Fruit fly (Drosophila melanogaster) whole organism, embryonic: ENCODE results near the gene term.

ENCODE experiments used
- CG10543 ChIP-seq: fragments of 200-800 bp; sonication (Bioruptor generic); optimal IDR thresholded peaks from 3 replicates; lab custom pipeline; 2017; ENCODE audit warnings: missing biosample characterization, mild to moderate bottlenecking, missing genetic modification characterization, moderate library complexity
- CG10979 ChIP-seq: fragments of 200-800 bp; sonication (Bioruptor generic); optimal IDR thresholded peaks from 2 replicates; lab custom pipeline; 2018; ENCODE audit warnings: missing biosample characterization, mild to moderate bottlenecking, missing genetic modification characterization, moderate library complexity
- CG12071 ChIP-seq: fragments of 200-800 bp; sonication (Bioruptor generic); optimal IDR thresholded peaks from 3 replicates; lab custom pipeline; 2018; ENCODE audit warnings: missing biosample characterization, mild to moderate bottlenecking, missing genetic modification characterization
- CG12236 ChIP-seq: fragments of 200-800 bp; sonication (Bioruptor generic); optimal IDR thresholded peaks from 2 replicates; lab custom pipeline; 2016; ENCODE audit warnings: missing biosample characterization, missing genetic modification characterization
- CG12769 ChIP-seq: fragments of 200-800 bp; sonication (Bioruptor generic); optimal IDR thresholded peaks from 2 replicates; lab custom pipeline; 2019; ENCODE audit warnings: missing biosample characterization, mild to moderate bottlenecking, missing genetic modification characterization, moderate library complexity
- CG14050 ChIP-seq: fragments of 200-800 bp; sonication (Bioruptor generic); IDR thresholded peaks from 3 replicates; pipeline ENCODE4 v1.3.6; 2022; ENCODE audit warnings: missing biosample characterization, missing genetic modification characterization
- CG15269 ChIP-seq: fragments of 200-800 bp; sonication (Bioruptor generic); optimal IDR thresholded peaks from 2 replicates; lab custom pipeline; 2018; ENCODE audit warnings: missing biosample characterization, mild to moderate bottlenecking, missing genetic modification characterization, moderate library complexity
- CG1529 ChIP-seq: fragments of 200-800 bp; sonication (Bioruptor generic); optimal IDR thresholded peaks from 3 replicates; lab custom pipeline; 2018; ENCODE audit warnings: missing biosample characterization, missing genetic modification characterization
- CG17328 ChIP-seq: fragments of 200-800 bp; sonication (Bioruptor generic); IDR thresholded peaks from 2 replicates; pipeline ENCODE4 v1.3.6; 2022; ENCODE audit warnings: missing biosample characterization, missing genetic modification characterization
- CG17568 ChIP-seq: fragments of 200-800 bp; sonication (Bioruptor generic); optimal IDR thresholded peaks from 2 replicates; lab custom pipeline; 2018; ENCODE audit warnings: missing biosample characterization, mild to moderate bottlenecking, missing genetic modification characterization, moderate library complexity
- CG31365 ChIP-seq: fragments of 200-800 bp; sonication (Bioruptor generic); optimal IDR thresholded peaks from 2 replicates; lab custom pipeline; 2018; ENCODE audit warnings: missing biosample characterization, mild to moderate bottlenecking, missing genetic modification characterization
- CG3281 ChIP-seq: fragments of 200-800 bp; sonication (Bioruptor generic); optimal IDR thresholded peaks from 3 replicates; lab custom pipeline; 2017; ENCODE audit warnings: missing biosample characterization, mild to moderate bottlenecking, missing genetic modification characterization
- CG4360 ChIP-seq: fragments of 200-800 bp; sonication (Bioruptor generic); IDR thresholded peaks from 2 replicates; pipeline ENCODE4 v1.3.6; 2022; ENCODE audit warnings: missing biosample characterization, missing genetic modification characterization
- CG7786 ChIP-seq: fragments of 200-800 bp; sonication (Bioruptor generic); optimal IDR thresholded peaks from 2 replicates; lab custom pipeline; 2016; ENCODE audit warnings: missing biosample characterization, missing genetic modification characterization
- CG9797 ChIP-seq: fragments of 200-800 bp; sonication (Bioruptor generic); optimal IDR thresholded peaks from 3 replicates; lab custom pipeline; 2018; ENCODE audit warnings: missing biosample characterization, mild to moderate bottlenecking, missing genetic modification characterization
- H15 ChIP-seq: fragments of 200-800 bp; sonication (Bioruptor generic); IDR thresholded peaks from 3 replicates; pipeline ENCODE4 v1.3.6; 2022; ENCODE audit warnings: missing biosample characterization, missing genetic modification characterization
- Hmx ChIP-seq: fragments of 200-800 bp; sonication (Bioruptor generic); optimal IDR thresholded peaks from 2 replicates; lab custom pipeline; 2016; ENCODE audit warnings: missing biosample characterization, missing genetic modification characterization
- MBD-R2 ChIP-seq: fragments of 200-800 bp; sonication (Bioruptor generic); IDR thresholded peaks from 2 replicates; pipeline ENCODE4 v1.3.6; 2022; ENCODE audit warnings: missing biosample characterization, missing genetic modification characterization
- MTF-1 ChIP-seq: fragments of 200-800 bp; sonication (Bioruptor generic); optimal IDR thresholded peaks from 2 replicates; lab custom pipeline; 2018; ENCODE audit warnings: missing biosample characterization, mild to moderate bottlenecking, missing genetic modification characterization, borderline replicate concordance
- NC2β ChIP-seq: fragments of 200-800 bp; sonication (Bioruptor generic); optimal IDR thresholded peaks from 2 replicates; lab custom pipeline; 2016; ENCODE audit warnings: missing biosample characterization, missing genetic modification characterization
- NK7.1 ChIP-seq: fragments of 200-800 bp; sonication (Bioruptor generic); optimal IDR thresholded peaks from 3 replicates; lab custom pipeline; 2016; ENCODE audit warnings: missing biosample characterization, missing genetic modification characterization
- Nf-YC ChIP-seq: fragments of 200-800 bp; optimal IDR thresholded peaks from 3 replicates; lab custom pipeline; 2019; ENCODE audit warnings: missing biosample characterization, mild to moderate bottlenecking, missing genetic modification characterization, moderate library complexity
- Opbp ChIP-seq: fragments of 200-800 bp; sonication (Bioruptor generic); IDR thresholded peaks from 3 replicates; pipeline ENCODE4 v1.3.6; 2022; ENCODE audit warnings: missing biosample characterization, missing genetic modification characterization; ENCODE audit not compliant: partially characterized antibody
- Pdp1 ChIP-seq, 2 experiments: fragments of 200-800 bp; sonication (Bioruptor generic); optimal IDR thresholded peaks; 3 replicates each; lab custom pipeline; 2016; ENCODE audit warnings: missing biosample characterization in 2 of 2, missing genetic modification characterization in 2 of 2, mild to moderate bottlenecking in 1 of 2, moderate library complexity in 1 of 2
- Sox100B ChIP-seq: fragments of 200-800 bp; sonication (Bioruptor generic); optimal IDR thresholded peaks from 3 replicates; lab custom pipeline; 2018; ENCODE audit warnings: missing biosample characterization, mild to moderate bottlenecking, missing genetic modification characterization
- Xrp1 ChIP-seq: fragments of 200-800 bp; sonication (Bioruptor generic); IDR thresholded peaks from 2 replicates; pipeline ENCODE4 v1.3.6; 2022; ENCODE audit warnings: missing biosample characterization, missing genetic modification characterization
- aop ChIP-seq: fragments of 200-800 bp; sonication (Bioruptor generic); IDR thresholded peaks from 2 replicates; pipeline ENCODE4 v1.3.6; 2022; ENCODE audit warnings: missing biosample characterization, missing genetic modification characterization
- br ChIP-seq: fragments of >200 bp; optimal IDR thresholded peaks from 2 replicates; lab custom pipeline; 2017
- cg ChIP-seq: fragments of 200-800 bp; sonication (Bioruptor generic); optimal IDR thresholded peaks from 3 replicates; lab custom pipeline; 2019; ENCODE audit warnings: missing biosample characterization, mild to moderate bottlenecking, missing genetic modification characterization, moderate library complexity
- chif ChIP-seq, 2 experiments: fragments of 200-800 bp; sonication (Bioruptor generic); optimal IDR thresholded peaks; 3 replicates each; lab custom pipeline; 2016; ENCODE audit warnings: missing biosample characterization in 2 of 2, missing genetic modification characterization in 2 of 2
- croc ChIP-seq: fragments of 200-800 bp; sonication (Bioruptor generic); conservative IDR thresholded peaks from 3 replicates; pipeline ENCODE4 v1.3.6; 2022; ENCODE audit warnings: missing biosample characterization, missing genetic modification characterization
- crp ChIP-seq, 2 experiments: fragments of 200-800 bp; sonication (Bioruptor generic); optimal IDR thresholded peaks; 2 replicates in 1 of 2; 3 replicates in 1 of 2; lab custom pipeline; 2017; ENCODE audit warnings: missing biosample characterization in 2 of 2, missing genetic modification characterization in 2 of 2, mild to moderate bottlenecking in 1 of 2, moderate library complexity in 1 of 2
- exex ChIP-seq: fragments of 200-800 bp; sonication (Bioruptor generic); optimal IDR thresholded peaks from 4 replicates; lab custom pipeline; 2018; ENCODE audit warnings: missing biosample characterization, mild to moderate bottlenecking, missing genetic modification characterization, moderate library complexity
- fd3F ChIP-seq: fragments of 200-800 bp; sonication (Bioruptor generic); optimal IDR thresholded peaks from 2 replicates; lab custom pipeline; 2018; ENCODE audit warnings: missing biosample characterization, mild to moderate bottlenecking, missing genetic modification characterization, moderate library complexity
- gem ChIP-seq: fragments of 200-800 bp; sonication (Bioruptor generic); optimal IDR thresholded peaks from 2 replicates; lab custom pipeline; 2019; ENCODE audit warnings: missing biosample characterization, mild to moderate bottlenecking, missing genetic modification characterization, moderate library complexity
- gsb ChIP-seq: fragments of 200-800 bp; sonication (Bioruptor generic); IDR thresholded peaks from 2 replicates; pipeline ENCODE4 v1.3.6; 2022; ENCODE audit warnings: missing biosample characterization, missing genetic modification characterization
- ham ChIP-seq: fragments of 200-800 bp; sonication (Bioruptor generic); IDR thresholded peaks from 2 replicates; pipeline ENCODE4 v1.3.6; 2022; ENCODE audit warnings: missing biosample characterization, missing genetic modification characterization
- pita ChIP-seq: fragments of 200-800 bp; sonication (Bioruptor generic); optimal IDR thresholded peaks from 2 replicates; lab custom pipeline; 2017; ENCODE audit warnings: missing biosample characterization, mild to moderate bottlenecking, missing genetic modification characterization
- psq ChIP-seq: fragments of 200-800 bp; sonication (Bioruptor generic); optimal IDR thresholded peaks from 2 replicates; lab custom pipeline; 2017; ENCODE audit warnings: missing biosample characterization, missing genetic modification characterization
- rib ChIP-seq: fragments of 200-800 bp; sonication (Bioruptor generic); IDR thresholded peaks from 2 replicates; pipeline ENCODE4 v1.3.6; 2022; ENCODE audit warnings: missing biosample characterization, missing genetic modification characterization
- sd ChIP-seq: fragments of 200-800 bp; sonication (Bioruptor generic); optimal IDR thresholded peaks from 3 replicates; lab custom pipeline; 2018; ENCODE audit warnings: missing biosample characterization, mild to moderate bottlenecking, missing genetic modification characterization, moderate library complexity
- sens ChIP-seq: fragments of 200-800 bp; sonication (Bioruptor generic); peaks from one replicate; lab custom pipeline; 2016; ENCODE audit warnings: missing biosample characterization, missing genetic modification characterization
- tio ChIP-seq: fragments of 200-800 bp; sonication (Bioruptor generic); optimal IDR thresholded peaks from 2 replicates; lab custom pipeline; 2017; ENCODE audit warnings: missing biosample characterization, missing genetic modification characterization, inconsistent platforms
- tll ChIP-seq, 2 experiments: fragments of 200-800 bp in 1 of 2; fragments of >200 bp in 1 of 2; sonication (Bioruptor generic) in 1 of 2; optimal IDR thresholded peaks; 2 replicates each; lab custom pipeline; 2017 to 2019; ENCODE audit warnings: missing biosample characterization in 2 of 2, missing genetic modification characterization in 2 of 2, mild to moderate bottlenecking in 1 of 2, moderate library complexity in 1 of 2
- usp ChIP-seq: fragments of >200 bp; optimal IDR thresholded peaks from 2 replicates; lab custom pipeline; 2017; ENCODE audit warnings: missing biosample characterization, missing genetic modification characterization
- zen2 ChIP-seq: fragments of 200-800 bp; sonication (Bioruptor generic); IDR thresholded peaks from 3 replicates; pipeline ENCODE4 v1.3.6; 2022; ENCODE audit warnings: missing biosample characterization, missing genetic modification characterization; ENCODE audit not compliant: partially characterized antibody

The term gene

DNA sequence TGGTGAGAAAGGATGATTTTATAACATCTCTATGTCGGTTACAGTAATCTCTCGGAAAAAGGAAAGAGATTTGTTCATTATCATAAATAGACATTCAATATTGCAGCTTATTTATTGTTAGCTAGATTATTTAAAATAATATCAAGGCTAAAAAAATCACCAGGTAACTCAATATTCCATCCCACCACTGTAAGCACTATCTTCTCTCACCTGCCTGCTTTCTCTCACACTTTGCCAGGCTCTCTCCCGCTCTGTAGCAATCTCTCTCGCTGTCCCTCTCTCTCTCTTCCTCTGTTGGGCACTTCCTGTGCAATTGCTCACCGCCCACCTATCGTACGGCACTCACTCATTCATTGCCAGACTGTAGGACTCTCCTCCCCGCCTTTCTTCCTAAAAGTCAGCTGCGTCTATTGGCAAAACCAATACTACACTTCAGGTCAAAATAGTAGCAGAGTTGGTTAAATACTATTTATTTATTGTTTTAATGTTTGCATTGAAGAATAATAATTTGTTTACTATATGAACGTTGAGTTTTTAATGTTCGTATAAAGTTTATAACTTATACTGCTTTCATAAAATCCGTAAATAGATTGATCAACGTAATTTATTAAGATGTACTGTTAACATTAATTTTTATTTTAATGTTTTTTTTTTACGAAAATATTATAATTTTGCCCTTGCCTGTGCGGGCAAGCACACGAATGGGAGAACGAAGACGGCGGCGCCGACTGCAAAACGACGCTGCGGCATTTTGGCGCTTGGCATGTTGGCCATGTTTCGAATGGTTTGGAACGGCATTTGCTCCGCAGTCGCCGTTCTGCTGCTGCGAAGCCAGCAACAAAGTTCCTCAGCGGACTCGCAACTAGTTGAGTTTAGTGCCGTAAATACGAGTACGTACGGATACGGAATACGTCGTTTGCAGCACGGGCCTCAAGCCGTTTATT is 47.3 kb upstream of the term start (continued):
- peak; percentile 98 for TF ChIP-seq rib (GFP tag; lab: Robert Waterston, UW)
- TF ChIP-seq NK7.1 (GFP tag; lab: Kevin White, UChicago) = peak; percentile 91
- TF ChIP-seq CG3281 (GFP tag; lab: Kevin White, UChicago) = peak; percentile 91
- peak; percentile 77 for TF ChIP-seq CG17568 (GFP tag; lab: Kevin White, UChicago)
- TF ChIP-seq CG10979 (tag; lab: Kevin White, UChicago) = peak; percentile 78
- peak; percentile 72 for TF ChIP-seq CG12236 (GFP tag; lab: Kevin White, UChicago)
- TF ChIP-seq CG15269 = peak; percentile 95
- peak; percentile 95 for TF ChIP-seq Xrp1
- TF ChIP-seq CG1529 (GFP tag; lab: Kevin White, UChicago) = peak; percentile 64
- TF ChIP-seq cg (GFP tag; lab: Kevin White, UChicago) = no peak
- peak; percentile 94 for TF ChIP-seq CG10543 (GFP tag; lab: Kevin White, UChicago)
- TF ChIP-seq pita (GFP tag; lab: Kevin White, UChicago) = no peak
- peak; percentile 99 for TF ChIP-seq CG12769 (tag; lab: Kevin White, UChicago)
- peak; percentile 91 to 94 for TF ChIP-seq chif (GFP tag; optimal IDR thresholded peaks at IDR 0.05; lab: Kevin White, UChicago)
- TF ChIP-seq MTF-1 (GFP tag; lab: Kevin White, UChicago) = peak; percentile 72
- TF ChIP-seq CG7786 (GFP tag; lab: Kevin White, UChicago) = peak; percentile 97
- peak; percentile 80 for TF ChIP-seq CG31365
- TF ChIP-seq NC2β (GFP tag; lab: Kevin White, UChicago) = peak; percentile 87
- TF ChIP-seq CG4360 (GFP tag; lab: Robert Waterston, UW) = peak; percentile 74
- peak; percentile 84 for TF ChIP-seq croc (GFP tag; lab: Robert Waterston, UW)
- TF ChIP-seq CG14050 (GFP tag; lab: Robert Waterston, UW) = peak; percentile 95
- TF ChIP-seq, all 482 proteins: peak for 422

- TF ChIP-seq tio (peak; percentile 18), gem (tag; lab: Kevin White, UChicago) (peak; percentile 26), Hmx (GFP tag; lab: Kevin White, UChicago) (no peak), MBD-R2 (no peak)
Observed at dm6 chr3L:18638487-18638886, 44.9 kb upstream of the term start.

- TF ChIP-seq Sox100B (GFP tag; lab: Kevin White, UChicago) = no peak
- TF ChIP-seq Pdp1 (GFP tag; optimal IDR thresholded peaks at IDR 0.05; lab: Kevin White, UChicago) = peak in 1 of 2 experiments; percentile 80
- no peak for TF ChIP-seq H15 (GFP tag; lab: Robert Waterston, UW)
- TF ChIP-seq tll (GFP tag; optimal IDR thresholded peaks at IDR 0.05; lab: Kevin White, UChicago) = no peak
- TF ChIP-seq crp (GFP tag; optimal IDR thresholded peaks at IDR 0.05; lab: Kevin White, UChicago) = no peak
- no peak for TF ChIP-seq Nf-YC (tag; lab: Kevin White, UChicago)
- TF ChIP-seq CG17328 = no peak
- TF ChIP-seq br = no peak
- TF ChIP-seq sens = peak; percentile 60
- TF ChIP-seq CG9797 = no peak
- TF ChIP-seq fd3F (GFP tag; lab: Kevin White, UChicago) = no peak
- TF ChIP-seq Opbp = no peak
- no peak for TF ChIP-seq MBD-R2
- no peak for TF ChIP-seq aop (GFP tag; lab: Robert Waterston, UW)
- TF ChIP-seq gsb (GFP tag; lab: Robert Waterston, UW) = no peak
- no peak for TF ChIP-seq ham
- TF ChIP-seq sd (tag; lab: Kevin White, UChicago) = peak; percentile 31
- TF ChIP-seq CG12071 (GFP tag; lab: Kevin White, UChicago) = no peak
- TF ChIP-seq usp (GFP tag; lab: Kevin White, UChicago) = no peak
- no peak for TF ChIP-seq psq (GFP tag; lab: Kevin White, UChicago)
- TF ChIP-seq exex (tag; lab: Kevin White, UChicago) = peak; percentile 85
- TF ChIP-seq zen2 (GFP tag; lab: Robert Waterston, UW) = no peak
- TF ChIP-seq CG10543 (GFP tag; lab: Kevin White, UChicago) = no peak
Observed at dm6 chr3L:18638043-18638442, 44.5 kb upstream of the term start.
